Worm (Caenorhabditis elegans): ENCODE measurements around the gene R148.8.

The R148.8 gene

DNA sequence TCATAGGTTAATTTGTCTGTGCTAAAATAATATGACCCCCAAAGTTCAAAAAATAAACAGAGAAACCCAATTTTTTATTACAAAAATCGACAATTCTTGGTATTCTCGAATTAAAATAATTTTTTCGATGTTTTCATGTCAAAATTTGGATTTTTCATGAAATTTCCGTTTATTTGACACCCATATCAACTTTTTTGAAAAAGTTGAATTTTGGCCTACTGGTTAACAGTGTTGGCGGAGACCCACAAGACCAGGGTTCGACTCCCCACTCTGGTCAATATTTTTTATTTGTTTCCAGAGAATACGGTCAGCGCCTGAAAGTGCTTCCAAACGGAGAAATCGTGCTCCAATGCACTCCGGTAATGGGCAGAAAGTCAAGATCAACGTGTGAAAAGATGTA lies 434 bp downstream of the R148.8 start:
- TF ChIP-seq T22C8.4 (GFP tag; IDR thresholded peaks at IDR 0.05) (no peak), ztf-23 (GFP tag; IDR thresholded peaks at IDR 0.05) (no peak), med-1 (GFP tag; optimal IDR thresholded peaks at IDR 0.05; ENCODE audit: insufficient read depth) (no peak), ztf-29 (GFP tag; IDR thresholded peaks at IDR 0.05) (no peak), klf-2 (GFP tag; conservative IDR thresholded peaks at IDR 0.05) (no peak), cog-1 (tag; optimal IDR thresholded peaks at IDR 0.05) (no peak), tab-1 (GFP tag; IDR thresholded peaks at IDR 0.05) (no peak), flt-1 (GFP tag; IDR thresholded peaks at IDR 0.05) (no peak), ref-1 (GFP tag; conservative IDR thresholded peaks at IDR 0.05) (no peak)

DNA sequence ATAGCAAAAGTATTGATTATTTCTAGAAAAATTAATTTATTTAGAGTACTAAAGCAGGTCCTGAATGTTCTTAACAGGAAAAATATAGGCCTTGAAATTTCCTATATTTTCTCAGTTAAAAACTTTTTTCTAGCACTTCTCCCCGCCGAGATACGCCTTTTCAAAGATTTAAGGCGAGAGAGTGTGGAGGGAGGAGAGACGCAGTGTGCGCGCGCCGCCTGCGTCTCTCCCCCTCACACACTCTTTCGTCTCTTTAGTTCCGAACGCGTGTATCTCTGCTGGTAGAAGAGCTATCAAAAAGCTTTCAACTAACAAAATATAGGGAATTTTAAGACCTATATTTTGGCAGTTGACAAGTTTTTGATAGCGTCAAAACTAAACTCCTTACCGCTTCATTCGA lies 6.6 kb downstream of the R148.8 start:
- no peak for TF ChIP-seq T22C8.4 (GFP tag; IDR thresholded peaks at IDR 0.05)
- TF ChIP-seq cog-1 (tag; optimal IDR thresholded peaks at IDR 0.05): no peak
- TF ChIP-seq flt-1 (GFP tag; IDR thresholded peaks at IDR 0.05): no peak
- no peak for TF ChIP-seq ref-1 (GFP tag; conservative IDR thresholded peaks at IDR 0.05)
- TF ChIP-seq klf-2 (GFP tag; conservative IDR thresholded peaks at IDR 0.05): no peak
- no peak for TF ChIP-seq ztf-29 (GFP tag; IDR thresholded peaks at IDR 0.05)
- no peak for TF ChIP-seq tab-1 (GFP tag; IDR thresholded peaks at IDR 0.05)
- no peak for TF ChIP-seq med-1 (GFP tag; optimal IDR thresholded peaks at IDR 0.05; ENCODE audit: insufficient read depth)
- TF ChIP-seq ztf-23 (GFP tag; IDR thresholded peaks at IDR 0.05): no peak

DNA sequence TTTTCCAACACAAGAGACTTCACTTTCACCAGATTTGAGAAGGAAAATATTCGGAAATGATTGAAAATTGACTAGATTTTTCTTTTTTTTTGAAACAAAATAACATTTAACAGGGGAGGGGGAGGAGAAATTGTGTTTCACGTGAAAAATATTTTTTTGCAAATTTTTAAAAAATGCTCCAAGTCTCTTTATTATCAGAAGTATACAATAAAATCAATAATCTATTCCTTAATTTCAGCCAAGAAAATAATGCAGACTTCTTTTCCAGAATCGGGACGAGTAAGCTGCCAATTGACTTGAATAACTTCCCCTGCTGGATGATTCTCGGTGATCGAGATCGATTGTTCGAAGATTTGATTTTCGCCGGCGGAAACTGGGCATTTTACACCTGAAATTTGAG lies 7.0 kb downstream of the R148.8 start, which contains the start of gene R148.7:
TSS of gene R148.7 (minus strand) at position 101 of the 400 bp plus-strand sequence.
- TF ChIP-seq ztf-23 (GFP tag; IDR thresholded peaks at IDR 0.05) (no peak), ref-1 (GFP tag; conservative IDR thresholded peaks at IDR 0.05) (no peak), T22C8.4 (GFP tag; IDR thresholded peaks at IDR 0.05) (no peak), cog-1 (tag; optimal IDR thresholded peaks at IDR 0.05) (no peak), tab-1 (GFP tag; IDR thresholded peaks at IDR 0.05) (no peak), klf-2 (GFP tag; conservative IDR thresholded peaks at IDR 0.05) (no peak), ztf-29 (GFP tag; IDR thresholded peaks at IDR 0.05) (no peak), med-1 (GFP tag; optimal IDR thresholded peaks at IDR 0.05; ENCODE audit: insufficient read depth) (no peak), flt-1 (GFP tag; IDR thresholded peaks at IDR 0.05) (no peak)

DNA sequence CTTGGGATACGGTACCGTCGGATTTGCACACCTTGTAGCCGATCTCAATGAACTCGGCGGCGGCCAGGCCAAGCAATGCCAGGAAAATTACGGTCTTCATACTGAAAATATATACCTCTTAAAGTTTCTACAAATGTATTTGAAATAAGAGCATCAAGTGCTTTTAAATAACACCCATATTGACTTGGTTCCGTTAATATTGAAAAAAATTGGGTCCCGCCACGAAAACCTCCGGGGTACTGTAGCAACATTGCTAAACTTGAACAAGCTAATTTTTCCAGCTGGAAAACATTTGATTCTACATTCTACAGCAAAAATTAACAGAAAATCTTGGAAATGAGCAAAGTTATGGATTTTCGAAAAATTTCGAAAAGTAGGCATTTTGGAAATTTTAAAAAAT lies 8.1 kb downstream of the R148.8 start, which contains the start of gene heh-1:
TSS of gene heh-1 (minus strand) at position 101 of the 400 bp plus-strand sequence.
- TF ChIP-seq tab-1 (GFP tag; IDR thresholded peaks at IDR 0.05): no peak
- no peak for TF ChIP-seq klf-2 (GFP tag; conservative IDR thresholded peaks at IDR 0.05)
- no peak for TF ChIP-seq ztf-23 (GFP tag; IDR thresholded peaks at IDR 0.05)
- TF ChIP-seq ztf-29 (GFP tag; IDR thresholded peaks at IDR 0.05): no peak
- no peak for TF ChIP-seq med-1 (GFP tag; optimal IDR thresholded peaks at IDR 0.05; ENCODE audit: insufficient read depth)
- TF ChIP-seq ref-1 (GFP tag; conservative IDR thresholded peaks at IDR 0.05): no peak
- no peak for TF ChIP-seq cog-1 (tag; optimal IDR thresholded peaks at IDR 0.05)
- no peak for TF ChIP-seq T22C8.4 (GFP tag; IDR thresholded peaks at IDR 0.05)
- TF ChIP-seq flt-1 (GFP tag; IDR thresholded peaks at IDR 0.05): no peak

DNA sequence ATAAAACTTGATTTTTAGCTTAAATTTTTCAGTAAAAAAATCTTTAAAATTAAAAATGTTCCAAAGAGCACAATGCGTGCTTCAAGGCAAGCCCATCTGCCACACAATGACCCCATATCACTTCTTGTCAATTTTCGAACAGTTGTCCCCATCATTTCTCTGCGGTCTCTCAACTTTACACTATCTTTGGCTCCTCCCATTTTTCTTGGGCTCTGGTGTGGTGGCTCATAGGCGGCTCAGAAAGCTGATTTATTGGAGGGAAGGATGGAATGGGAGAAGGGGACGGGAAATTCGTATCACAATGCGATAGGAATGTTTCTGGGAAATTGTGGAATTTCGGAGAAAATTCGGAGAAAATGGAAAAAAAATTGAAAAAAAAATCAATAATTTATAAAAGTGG lies 9.3 kb downstream of the R148.8 start:
- TF ChIP-seq flt-1 (GFP tag; IDR thresholded peaks at IDR 0.05) (0 out of 2 replicates have a peak, but pooled peaks have one; percentile 25), cog-1 (tag; optimal IDR thresholded peaks at IDR 0.05) (no peak)

DNA sequence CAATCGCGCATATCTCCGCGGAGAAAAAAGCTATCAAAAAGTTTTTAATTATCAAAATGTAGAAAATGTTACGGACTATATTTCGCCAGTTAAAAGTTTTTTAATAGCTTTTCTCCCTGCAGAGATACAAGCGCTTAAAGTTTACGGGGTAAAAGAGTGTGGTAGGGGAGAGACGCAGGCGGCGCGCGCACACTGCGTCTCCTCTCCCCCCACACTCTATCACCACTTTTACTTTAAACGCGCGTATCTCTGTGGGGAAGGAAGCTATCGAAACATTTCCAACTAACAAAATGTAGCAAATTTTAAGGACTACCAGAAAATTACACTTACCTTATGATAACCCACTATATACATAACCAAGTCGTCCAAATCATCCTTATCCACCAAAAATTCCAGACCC lies 12.3 kb downstream of the R148.8 start:
- TF ChIP-seq med-1 (GFP tag; optimal IDR thresholded peaks at IDR 0.05; ENCODE audit: insufficient read depth) (no peak), cog-1 (tag; optimal IDR thresholded peaks at IDR 0.05) (no peak), T22C8.4 (GFP tag; IDR thresholded peaks at IDR 0.05) (no peak), ztf-23 (GFP tag; IDR thresholded peaks at IDR 0.05) (no peak), flt-1 (GFP tag; IDR thresholded peaks at IDR 0.05) (no peak), tab-1 (GFP tag; IDR thresholded peaks at IDR 0.05) (no peak), ztf-29 (GFP tag; IDR thresholded peaks at IDR 0.05) (no peak), klf-2 (GFP tag; conservative IDR thresholded peaks at IDR 0.05) (no peak), ref-1 (GFP tag; conservative IDR thresholded peaks at IDR 0.05) (no peak)

DNA sequence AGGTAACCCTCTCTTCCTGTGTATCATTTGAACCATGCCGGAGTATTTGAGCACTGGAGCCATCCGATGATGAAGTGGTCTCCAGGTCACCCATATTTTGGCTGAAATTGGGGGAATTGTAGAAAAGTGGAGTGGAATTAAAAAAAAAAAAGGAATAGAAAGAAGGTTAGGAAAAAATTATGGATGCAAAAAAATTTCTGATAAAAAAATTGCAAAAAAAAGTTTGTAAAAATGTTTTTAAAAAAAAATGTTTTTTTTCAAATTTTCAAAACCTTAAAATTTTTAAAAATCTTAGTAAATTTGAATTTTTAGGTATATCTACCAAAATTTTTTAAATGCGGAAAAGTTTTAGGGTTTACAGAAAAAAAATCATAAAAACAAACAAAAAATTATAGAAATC lies 27.8 kb downstream of the R148.8 start, which contains the start of gene frm-8:
TSS of gene frm-8 (minus strand) at position 101 of the 400 bp plus-strand sequence.
- TF ChIP-seq T22C8.4 (GFP tag; IDR thresholded peaks at IDR 0.05): no peak
- TF ChIP-seq cog-1 (tag; optimal IDR thresholded peaks at IDR 0.05): no peak
- no peak for TF ChIP-seq med-1 (GFP tag; optimal IDR thresholded peaks at IDR 0.05; ENCODE audit: insufficient read depth)
- no peak for TF ChIP-seq klf-2 (GFP tag; conservative IDR thresholded peaks at IDR 0.05)
- TF ChIP-seq ztf-23 (GFP tag; IDR thresholded peaks at IDR 0.05): no peak
- TF ChIP-seq ref-1 (GFP tag; conservative IDR thresholded peaks at IDR 0.05): no peak
- no peak for TF ChIP-seq tab-1 (GFP tag; IDR thresholded peaks at IDR 0.05)
- TF ChIP-seq flt-1 (GFP tag; IDR thresholded peaks at IDR 0.05): no peak
- TF ChIP-seq ztf-29 (GFP tag; IDR thresholded peaks at IDR 0.05): no peak

DNA sequence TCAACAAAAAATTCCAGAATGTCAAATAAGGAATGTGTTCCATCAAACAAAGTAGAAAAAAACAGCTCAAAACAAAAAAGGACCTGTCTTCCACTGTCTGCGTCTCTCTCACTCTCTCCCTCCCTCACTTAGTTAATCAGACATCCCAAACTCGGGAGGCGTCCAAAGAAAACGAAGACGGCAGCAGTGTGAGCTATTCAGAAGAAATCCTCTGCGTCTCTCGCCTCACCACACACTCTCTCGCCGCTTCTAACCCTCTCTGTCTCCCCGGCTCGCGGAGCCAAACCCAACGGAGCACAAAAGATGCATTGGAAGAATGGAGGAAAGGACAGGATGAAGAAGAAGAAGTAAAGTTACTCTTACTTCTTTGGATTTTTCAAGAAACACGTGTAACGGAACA lies 29.0 kb downstream of the R148.8 start:
- TF ChIP-seq ztf-29 (GFP tag; IDR thresholded peaks at IDR 0.05) (no peak), ztf-23 (GFP tag; IDR thresholded peaks at IDR 0.05) (no peak), klf-2 (GFP tag; conservative IDR thresholded peaks at IDR 0.05) (no peak), cog-1 (tag; optimal IDR thresholded peaks at IDR 0.05) (no peak), tab-1 (GFP tag; IDR thresholded peaks at IDR 0.05) (no peak), ref-1 (GFP tag; conservative IDR thresholded peaks at IDR 0.05) (no peak), flt-1 (GFP tag; IDR thresholded peaks at IDR 0.05) (no peak), med-1 (GFP tag; optimal IDR thresholded peaks at IDR 0.05; ENCODE audit: insufficient read depth) (no peak), T22C8.4 (GFP tag; IDR thresholded peaks at IDR 0.05) (no peak)

DNA sequence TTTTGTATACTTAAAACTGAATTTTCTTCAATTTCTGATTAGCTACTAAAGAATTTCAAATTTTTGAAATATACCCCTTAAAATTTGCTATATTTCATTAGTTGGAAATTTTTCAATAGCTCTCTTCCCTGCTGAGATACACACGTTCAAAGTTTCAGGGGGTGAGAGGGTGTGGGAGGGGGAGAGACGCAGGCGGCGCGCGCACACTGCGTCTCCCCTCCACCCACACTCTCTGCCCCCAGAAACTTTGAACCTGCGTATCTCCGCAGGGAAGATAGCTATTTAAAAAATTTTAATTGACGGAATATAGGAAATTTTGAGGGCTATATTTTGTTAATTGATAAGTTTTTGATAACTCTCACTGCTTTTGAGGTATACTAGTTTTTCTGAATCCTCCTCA lies 31.4 kb downstream of the R148.8 start:
- TF ChIP-seq T22C8.4 (GFP tag; IDR thresholded peaks at IDR 0.05) (no peak), ztf-23 (GFP tag; IDR thresholded peaks at IDR 0.05) (no peak), ztf-29 (GFP tag; IDR thresholded peaks at IDR 0.05) (no peak), ref-1 (GFP tag; conservative IDR thresholded peaks at IDR 0.05) (no peak), tab-1 (GFP tag; IDR thresholded peaks at IDR 0.05) (no peak), cog-1 (tag; optimal IDR thresholded peaks at IDR 0.05) (no peak), flt-1 (GFP tag; IDR thresholded peaks at IDR 0.05) (no peak), med-1 (GFP tag; optimal IDR thresholded peaks at IDR 0.05; ENCODE audit: insufficient read depth) (no peak), klf-2 (GFP tag; conservative IDR thresholded peaks at IDR 0.05) (no peak)

DNA sequence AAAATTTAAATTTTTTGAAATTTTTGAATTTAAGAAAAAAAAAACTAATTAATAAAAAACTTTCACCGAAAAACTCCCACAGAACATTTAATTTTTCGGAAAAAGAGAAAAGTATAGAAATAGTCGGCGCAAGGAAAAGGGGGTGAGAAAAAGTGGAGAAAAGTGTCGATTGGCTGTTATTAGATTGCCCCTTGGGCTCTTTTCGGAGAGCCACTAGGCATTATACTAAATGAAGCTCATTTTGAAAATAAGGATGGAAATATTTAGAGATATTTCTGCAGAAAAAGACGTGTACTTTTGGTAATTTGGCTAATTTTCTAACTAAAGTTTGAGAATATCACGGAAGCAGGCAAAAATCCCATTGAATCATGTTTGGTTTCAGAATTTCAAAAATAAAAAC lies 32.8 kb downstream of the R148.8 start:
- TF ChIP-seq klf-2 (GFP tag; conservative IDR thresholded peaks at IDR 0.05): no peak
- no peak for TF ChIP-seq tab-1 (GFP tag; IDR thresholded peaks at IDR 0.05)
- no peak for TF ChIP-seq T22C8.4 (GFP tag; IDR thresholded peaks at IDR 0.05)
- no peak for TF ChIP-seq med-1 (GFP tag; optimal IDR thresholded peaks at IDR 0.05; ENCODE audit: insufficient read depth)
- no peak for TF ChIP-seq cog-1 (tag; optimal IDR thresholded peaks at IDR 0.05)
- no peak for TF ChIP-seq ref-1 (GFP tag; conservative IDR thresholded peaks at IDR 0.05)
- no peak for TF ChIP-seq ztf-23 (GFP tag; IDR thresholded peaks at IDR 0.05)
- no peak for TF ChIP-seq ztf-29 (GFP tag; IDR thresholded peaks at IDR 0.05)

Data from whole organism, midembryonic.